Fruit fly (Drosophila melanogaster) whole organism, larva: Measurements from ENCODE around the gene CG11843.

ENCODE experiments used
- noc ChIP-seq: fragments of 200-800 bp; sonication (Bioruptor generic); optimal IDR thresholded peaks from 3 replicates; lab custom pipeline; 2019; ENCODE audit warnings: missing biosample characterization, mild to moderate bottlenecking, missing genetic modification characterization, moderate library complexity

Gene CG11843

dm6 chr3R:29054047-29054446, at the start of gene CG11843:
Gene CG11843, plus strand, starts transcription at chr3R:29054347.
- TF ChIP-seq noc (tag; lab: Kevin White, UChicago) = no peak

DNA sequence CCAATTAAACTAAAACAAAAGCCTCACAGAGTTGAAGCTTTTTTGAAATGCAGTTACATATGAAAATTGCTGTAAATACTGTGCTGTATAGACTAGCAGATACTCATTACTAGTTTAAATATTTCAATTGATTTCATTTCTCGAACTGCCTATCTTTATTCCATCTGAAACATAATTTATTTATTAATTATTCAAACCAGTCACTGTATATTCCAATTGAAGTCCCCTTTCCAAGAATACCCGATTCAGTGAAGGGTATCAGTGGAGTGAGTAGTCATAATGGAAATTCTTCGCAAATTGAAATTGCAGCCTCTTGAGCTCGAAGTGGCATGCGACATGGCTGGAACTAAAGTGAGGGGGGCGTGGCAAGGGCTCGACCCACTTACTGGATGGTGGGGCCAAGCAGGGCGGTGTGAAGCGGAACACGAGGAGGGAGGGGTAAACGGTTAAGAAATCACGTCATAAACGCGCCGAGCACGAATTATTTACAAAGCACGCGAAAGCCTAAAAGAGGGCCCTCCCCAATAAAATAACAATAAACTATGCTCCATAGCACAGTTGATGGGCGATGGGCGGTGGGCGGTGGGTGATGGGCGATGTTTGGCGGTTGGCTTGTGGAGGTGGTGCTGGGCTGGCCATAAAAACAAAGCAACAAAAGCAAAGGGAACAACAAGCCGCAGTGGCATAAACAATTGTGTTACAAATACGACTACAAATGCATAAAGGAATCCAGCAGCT, 49.1 kb upstream of the CG11843 start:
- no peak for TF ChIP-seq noc (tag; lab: Kevin White, UChicago)

- no peak for TF ChIP-seq noc (tag; lab: Kevin White, UChicago)
Measured at dm6 chr3R:29005622-29006018, 48.5 kb upstream of the CG11843 start.

DNA sequence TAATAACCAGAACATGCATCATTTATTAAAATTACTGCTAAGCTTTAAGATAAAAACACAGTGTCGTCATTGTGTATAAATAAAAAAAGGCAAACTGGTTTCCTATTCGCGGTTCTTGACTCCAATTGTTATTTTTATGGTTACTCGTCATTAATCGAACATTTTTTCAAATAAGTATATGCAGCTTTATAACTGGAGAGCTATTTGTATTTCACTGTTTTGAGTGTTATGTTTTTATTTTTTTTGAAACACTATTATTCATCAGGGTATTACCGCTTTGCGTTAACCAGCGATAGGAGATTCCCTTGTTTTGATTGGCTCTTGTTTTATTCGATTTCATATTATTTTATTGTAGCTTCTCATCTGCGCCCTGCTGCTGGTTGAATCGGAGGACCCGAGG, 43.0 kb upstream of the CG11843 start:
- TF ChIP-seq noc (tag; lab: Kevin White, UChicago) = no peak

DNA sequence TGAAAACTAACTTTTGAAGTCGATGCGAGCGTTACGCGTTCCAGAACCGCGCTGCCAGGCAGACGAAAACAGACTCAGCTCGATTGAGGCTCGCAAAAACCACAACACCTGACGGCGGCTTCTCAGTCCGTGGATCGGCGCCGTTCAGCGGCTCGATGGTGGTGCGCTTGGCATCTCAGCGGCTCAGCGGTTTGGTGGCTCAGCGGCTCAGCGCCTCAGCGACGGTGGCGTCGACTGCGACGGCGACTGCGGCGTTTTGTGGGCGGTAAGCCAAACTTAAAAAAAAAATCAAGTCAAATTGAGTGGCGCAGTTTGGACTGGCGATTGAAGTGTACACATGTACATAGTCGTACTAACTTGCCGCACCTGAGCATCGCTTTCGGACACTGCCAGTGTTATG, 33.8 kb upstream of the CG11843 start, which contains the start of gene wat:
Gene wat (minus strand): TSS at position 41 of the 400 bp plus-strand sequence.
- TF ChIP-seq noc (tag; lab: Kevin White, UChicago) = no peak

dm6 chr3R:29024671-29025070, 29.5 kb upstream of the CG11843 start, which contains the start of gene CG14518:
Gene CG14518, plus strand, starts transcription at chr3R:29024971.
- TF ChIP-seq noc (tag; lab: Kevin White, UChicago) = no peak

DNA sequence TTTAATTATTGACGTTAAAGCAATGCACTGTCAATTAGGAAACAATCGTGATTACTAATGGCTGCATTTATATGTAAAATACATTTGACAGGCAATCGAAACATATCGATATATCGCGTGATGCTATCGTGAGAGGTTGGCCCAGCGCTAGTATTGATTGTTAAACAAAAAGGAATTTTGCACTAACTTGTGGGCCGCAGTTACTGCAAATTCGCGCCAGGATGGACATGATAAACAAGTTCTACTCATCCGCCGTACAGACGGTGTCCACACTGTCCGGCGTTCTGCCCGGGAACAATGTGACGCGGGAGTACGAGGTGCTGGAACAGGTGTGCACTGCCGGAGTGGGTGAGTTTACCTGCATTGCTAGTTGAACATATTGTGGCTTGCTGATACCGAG, 27.0 kb upstream of the CG11843 start, which contains the start of the genes eIF4E6 and CG1951:
Gene eIF4E6 (minus strand): TSS at position 53 of the 400 bp plus-strand sequence.
Gene CG1951 (plus strand): TSS at position 115 of the 400 bp plus-strand sequence.
- TF ChIP-seq noc (tag; lab: Kevin White, UChicago) = no peak

DNA sequence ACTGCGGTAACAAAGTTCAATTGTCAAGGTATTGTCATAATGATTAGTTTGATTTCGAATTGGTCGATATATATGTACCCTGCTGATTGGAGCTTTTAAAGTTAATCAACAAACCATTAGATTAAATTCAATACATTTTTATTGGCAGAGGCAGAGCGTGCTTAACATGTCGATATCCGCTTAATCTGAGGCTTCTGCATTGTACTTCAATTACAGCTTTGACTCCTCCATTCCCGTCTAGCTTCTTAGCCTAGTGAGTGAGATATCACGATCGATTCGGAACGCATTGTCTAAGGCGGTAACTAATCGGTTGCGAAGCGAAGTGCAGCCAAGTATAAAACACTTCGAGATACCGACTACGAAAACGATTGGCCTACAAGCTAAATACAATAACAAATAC, 21.6 kb upstream of the CG11843 start, which contains the start of gene Ssl2:
Gene Ssl2 (minus strand): TSS at position 101 of the 400 bp plus-strand sequence.
- TF ChIP-seq noc (tag; lab: Kevin White, UChicago) = no peak

DNA sequence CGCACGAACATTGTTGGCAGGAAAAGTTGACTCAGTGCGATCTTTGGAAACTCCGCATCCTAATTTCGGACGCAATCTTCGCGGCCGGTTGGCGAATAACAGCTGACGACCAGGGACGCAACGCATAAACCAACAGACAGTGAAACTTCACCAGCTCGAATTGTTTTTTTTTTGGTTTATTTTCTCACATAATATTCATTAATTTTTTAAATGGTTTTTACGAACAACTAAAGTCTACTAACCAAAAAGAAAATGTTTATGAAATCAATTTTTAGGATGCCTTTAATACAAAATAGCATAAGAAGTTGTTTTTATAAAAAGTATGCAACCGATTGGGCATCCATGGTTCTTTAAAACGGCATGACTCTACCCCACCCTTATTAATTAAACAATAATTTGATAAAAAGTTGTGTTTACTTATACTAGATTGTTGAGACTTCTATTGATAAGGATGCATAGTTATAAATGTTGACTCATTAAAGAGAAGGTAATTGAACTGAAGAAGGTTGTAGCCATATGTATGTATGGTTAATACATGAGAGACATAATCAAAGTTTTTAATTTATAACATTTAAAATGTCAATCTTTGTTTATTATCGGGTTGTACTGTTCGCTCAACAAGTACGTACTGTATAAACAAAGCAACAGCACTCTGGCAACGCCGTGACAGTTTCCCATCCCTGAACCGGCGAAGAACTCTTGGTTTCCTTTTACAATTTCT, 20.1 kb upstream of the CG11843 start, which contains the start of the genes beta4GalNAcTB and Cpsf100:
Gene beta4GalNAcTB (minus strand): TSS at position 100 of the 721 bp plus-strand sequence.
Gene Cpsf100 (plus strand): TSS at position 665 of the 721 bp plus-strand sequence.
- peak; percentile 78 for TF ChIP-seq noc (tag; lab: Kevin White, UChicago)

dm6 chr3R:29038960-29039581, 15.1 kb upstream of the CG11843 start, which contains the start of the genes Slu7 and Pkc98E:
Gene Slu7, minus strand, starts transcription at chr3R:29039071.
Gene Pkc98E, plus strand, starts transcription at chr3R:29039156.
- TF ChIP-seq noc (tag; lab: Kevin White, UChicago) = peak; percentile 43

DNA sequence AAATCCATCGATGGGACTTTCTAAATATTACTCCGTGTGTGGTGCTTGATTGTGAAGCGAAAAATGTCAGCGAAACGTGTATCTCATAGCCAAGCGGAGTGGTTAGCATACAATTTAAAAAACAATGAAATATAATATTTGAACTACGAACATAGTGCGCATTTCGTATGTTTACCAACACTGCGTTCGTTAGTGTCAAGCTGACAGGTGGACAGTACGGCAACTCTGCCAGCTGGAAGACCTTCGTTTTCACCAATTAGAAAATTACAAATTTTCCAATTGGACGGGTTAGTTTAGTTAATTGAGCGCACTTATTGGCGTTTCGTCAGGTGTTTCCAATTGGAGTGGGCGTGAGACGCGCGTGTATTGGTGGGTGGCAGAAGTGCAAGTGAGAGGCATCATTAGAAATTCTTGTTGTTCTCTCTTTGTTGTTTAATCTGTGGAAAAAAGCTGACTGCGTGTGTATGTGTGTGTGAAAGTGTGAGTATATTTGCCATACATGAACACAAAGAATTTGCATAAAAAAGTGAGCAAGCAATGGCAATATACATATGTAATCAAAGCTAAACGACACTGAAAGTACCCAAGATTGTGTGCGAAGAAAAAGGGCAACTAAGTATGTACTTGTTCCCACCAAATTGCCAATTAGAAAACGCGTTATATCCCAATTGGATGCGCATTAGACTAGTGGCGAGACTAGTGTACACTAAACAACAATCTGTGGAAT, 14.3 kb upstream of the CG11843 start:
- no peak for TF ChIP-seq noc (tag; lab: Kevin White, UChicago)

DNA sequence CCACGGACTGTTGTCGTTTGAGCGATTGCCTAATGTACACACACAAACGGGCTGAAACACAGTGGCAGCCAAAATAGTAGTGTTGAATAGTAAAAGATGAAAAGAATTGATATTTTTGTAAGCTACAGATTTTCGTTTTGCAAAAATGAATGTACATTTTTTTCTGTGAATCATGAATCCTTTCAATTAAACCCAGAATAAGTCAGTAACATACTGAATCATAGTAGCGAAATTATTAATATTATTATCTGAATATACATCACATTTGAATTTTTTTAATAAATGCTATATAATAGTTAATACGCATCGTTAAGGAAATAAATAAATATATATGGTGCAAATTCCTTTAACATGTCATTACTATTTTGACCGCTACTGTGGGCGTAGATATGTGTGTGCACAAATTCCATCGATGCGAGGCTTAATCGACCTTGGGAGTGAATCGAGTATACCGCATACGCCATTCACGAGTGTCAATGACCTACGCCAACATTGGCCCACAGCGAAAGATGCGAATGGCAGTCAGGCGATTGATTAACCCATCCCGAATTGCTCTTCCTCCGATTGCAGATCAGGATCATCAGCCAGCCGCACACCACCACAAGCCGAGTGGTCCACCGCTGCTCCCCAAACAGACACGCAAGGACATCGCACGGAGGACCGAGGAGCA, 13.5 kb upstream of the CG11843 start:
- TF ChIP-seq noc (tag; lab: Kevin White, UChicago) = no peak

DNA sequence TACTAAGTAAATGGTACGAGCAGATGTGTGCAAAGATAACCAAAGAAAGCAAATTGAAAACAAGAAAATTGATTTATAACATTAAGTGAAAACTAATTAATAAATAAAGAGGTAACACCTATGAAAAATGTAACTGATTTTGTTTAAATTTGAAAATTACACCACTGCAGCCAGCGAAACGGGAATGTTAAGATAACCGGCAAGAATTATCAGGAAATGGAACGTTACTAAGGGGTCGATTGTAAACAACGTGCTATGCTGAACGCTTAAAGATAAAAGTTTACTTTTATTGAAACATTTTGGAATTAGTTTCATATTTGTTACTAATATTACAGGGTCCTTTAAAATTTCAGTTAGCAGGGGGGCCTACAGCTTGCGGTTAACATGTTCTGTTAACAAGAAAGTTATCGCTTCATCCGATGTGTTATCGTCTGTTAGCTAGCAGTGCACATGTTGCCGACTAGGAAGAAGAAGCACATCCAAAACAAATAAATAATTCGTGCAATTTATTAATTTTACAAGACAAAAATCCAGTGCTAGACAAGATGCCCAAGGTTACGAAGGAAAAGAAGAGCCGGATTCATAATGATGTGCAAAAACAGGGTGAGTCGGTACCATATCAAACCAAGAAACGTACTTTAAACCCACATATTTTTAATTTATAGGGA, 5.0 kb upstream of the CG11843 start, which contains the start of gene CG11837:
Gene CG11837 (plus strand): TSS at position 439 of the 668 bp plus-strand sequence.
- no peak for TF ChIP-seq noc (tag; lab: Kevin White, UChicago)

dm6 chr3R:29050756-29051155, 3.4 kb upstream of the CG11843 start, which contains the start of gene CG11841:
Gene CG11841, plus strand, starts transcription at chr3R:29051056.
- TF ChIP-seq noc (tag; lab: Kevin White, UChicago) = no peak
